Fruit fly (Drosophila melanogaster) whole organism: ENCODE measurements around the gene Atpalpha.

Experiments
- CG8478 ChIP-seq: fragments of >200 bp; optimal IDR thresholded peaks from 2 replicates; lab custom pipeline; 2018; ENCODE audit warnings: inconsistent platforms
- Dll ChIP-seq: fragments of >200 bp; optimal IDR thresholded peaks from 2 replicates; lab custom pipeline; 2017
- EcR ChIP-seq, 2 experiments: fragments of >200 bp; optimal IDR thresholded peaks; 2 replicates each; lab custom pipeline; 2017; ENCODE audit warnings: missing biosample characterization in 2 of 2, missing genetic modification characterization in 2 of 2, missing genetic modification reagents in 2 of 2
- pan ChIP-seq: fragments of >200 bp; optimal IDR thresholded peaks from 2 replicates; lab custom pipeline; 2017
- psq ChIP-seq: fragments of >200 bp; optimal IDR thresholded peaks from 2 replicates; lab custom pipeline; 2017
- usp ChIP-seq: fragments of >200 bp; optimal IDR thresholded peaks from 2 replicates; lab custom pipeline; 2017; ENCODE audit warnings: missing biosample characterization, missing genetic modification characterization, mixed read lengths

The Atpalpha gene

DNA sequence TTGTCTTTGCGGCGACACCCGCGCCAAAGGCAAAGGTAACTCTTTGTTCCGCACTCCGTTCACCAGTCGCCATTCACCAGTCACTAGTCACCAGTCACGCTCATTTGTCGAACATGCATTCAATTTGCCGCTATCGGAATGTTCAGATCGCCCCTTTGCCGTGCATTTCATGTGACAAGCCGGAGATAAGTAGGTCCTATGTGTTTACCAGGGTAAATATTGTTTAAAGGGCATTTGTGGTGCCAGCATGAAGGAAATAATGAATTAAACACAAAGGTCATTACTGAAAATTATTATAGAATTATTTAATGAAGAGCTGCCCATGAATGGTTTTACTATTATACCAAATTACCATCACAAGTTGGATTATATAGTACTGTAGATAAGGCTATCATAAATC, 52.6 kb downstream of the Atpalpha start:
- TF ChIP-seq usp (no peak), psq (lab: Kevin White, UChicago) (no peak), CG8478 (lab: Kevin White, UChicago) (no peak), EcR (GFP tag; optimal IDR thresholded peaks at IDR 0.05; lab: Kevin White, UChicago) (no peak), Dll (lab: Kevin White, UChicago) (no peak), pan (lab: Kevin White, UChicago) (no peak)

DNA sequence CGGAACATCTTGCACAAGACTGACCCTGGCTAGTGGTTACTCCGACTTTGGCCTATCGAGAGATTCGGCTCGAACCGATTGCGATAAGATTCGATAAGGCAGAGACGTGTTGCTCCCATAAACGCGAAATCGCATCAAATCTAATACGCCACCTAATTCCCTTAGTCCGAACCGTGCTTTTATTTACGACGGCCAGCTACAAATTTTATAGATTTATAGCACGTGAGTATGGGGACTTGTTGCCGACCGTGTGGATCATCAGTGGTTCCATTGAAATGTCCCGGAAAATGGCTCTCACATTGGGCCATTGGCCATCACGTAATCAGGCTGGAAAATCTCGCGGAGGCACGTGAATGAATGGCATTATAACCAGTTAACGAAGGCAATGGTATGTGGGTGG, 58.5 kb downstream of the Atpalpha start, which contains the start of gene Alp5:
TSS of gene Alp5 (minus strand) at position 24 of the 400 bp plus-strand sequence.
- TF ChIP-seq psq (lab: Kevin White, UChicago) (no peak), usp (no peak), pan (lab: Kevin White, UChicago) (no peak), CG8478 (lab: Kevin White, UChicago) (no peak), EcR (GFP tag; optimal IDR thresholded peaks at IDR 0.05; lab: Kevin White, UChicago) (no peak), Dll (lab: Kevin White, UChicago) (no peak)

DNA sequence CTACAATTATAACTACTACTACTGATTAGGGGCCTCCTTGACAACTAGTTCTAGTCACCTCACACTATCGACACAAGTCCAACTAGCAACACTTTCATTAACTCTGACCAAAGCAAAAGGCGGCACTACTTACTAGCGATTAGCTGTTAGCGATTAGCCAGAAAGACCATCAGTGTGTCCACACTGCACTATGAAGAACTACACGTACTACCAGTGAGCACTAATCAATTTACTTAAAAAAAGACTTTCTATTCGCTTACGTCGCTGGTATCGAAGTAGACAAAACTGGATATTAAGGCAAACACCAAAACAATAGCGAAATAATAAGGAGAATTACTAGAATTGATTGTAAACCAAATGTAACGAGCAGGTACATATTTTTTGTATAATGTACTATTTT, 65.3 kb downstream of the Atpalpha start:
- TF ChIP-seq usp (no peak), CG8478 (lab: Kevin White, UChicago) (no peak), Dll (lab: Kevin White, UChicago) (no peak), EcR (GFP tag; optimal IDR thresholded peaks at IDR 0.05; lab: Kevin White, UChicago) (no peak), psq (lab: Kevin White, UChicago) (no peak), pan (lab: Kevin White, UChicago) (no peak)

DNA sequence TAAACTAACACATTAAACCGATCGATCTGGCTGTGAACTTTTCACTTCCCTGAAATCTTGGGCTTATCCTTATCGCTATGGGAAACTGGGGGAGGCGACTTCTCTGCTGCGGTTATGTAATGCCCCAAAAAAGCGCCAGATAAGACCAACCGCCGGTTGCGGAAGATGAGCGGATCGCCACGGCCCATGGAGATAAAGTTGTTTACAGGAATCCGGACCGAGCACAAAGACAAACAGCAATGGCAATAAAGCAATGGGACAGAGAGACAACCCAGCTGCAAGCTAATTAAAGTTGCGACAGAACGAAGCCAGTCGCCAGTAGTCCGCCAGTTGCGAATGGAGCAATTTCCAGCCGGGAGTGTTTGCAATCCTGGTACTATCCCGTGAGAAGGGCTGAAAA, 67.1 kb downstream of the Atpalpha start, which contains the start of gene CG5697:
TSS of gene CG5697 (plus strand) at position 314 of the 400 bp plus-strand sequence.
- TF ChIP-seq Dll (lab: Kevin White, UChicago): no peak

DNA sequence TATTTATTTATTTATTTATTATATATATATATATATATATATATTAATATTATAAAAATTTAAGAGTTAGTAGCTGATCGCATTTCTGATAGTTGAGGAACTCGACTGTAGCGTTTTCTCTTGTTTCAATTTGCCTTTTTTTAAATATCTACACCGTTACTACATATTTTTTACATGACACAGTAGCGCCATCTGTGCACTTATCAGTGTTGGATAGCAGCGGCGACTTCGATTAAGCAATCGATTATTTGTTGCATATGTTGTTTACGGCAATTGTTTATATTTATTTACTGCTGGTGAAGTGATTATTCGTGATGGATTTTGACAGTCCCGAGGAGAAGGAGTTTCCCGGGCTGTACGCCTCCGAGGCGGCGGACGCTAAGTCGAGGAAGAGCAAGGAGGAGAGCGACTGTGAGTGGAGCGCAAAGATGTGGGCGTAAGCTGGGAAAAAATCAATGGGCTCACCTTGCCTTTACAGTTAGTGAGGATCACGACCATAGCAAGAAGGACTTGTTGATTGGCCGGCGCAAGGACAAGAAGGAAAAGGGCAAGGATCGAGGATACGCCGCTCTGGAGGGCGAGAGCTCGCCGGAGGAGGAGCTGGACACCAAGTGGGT, 69.1 kb downstream of the Atpalpha start, which contains the start of gene Rlip:
TSS of gene Rlip (plus strand) at position 221 of the 617 bp plus-strand sequence.
- TF ChIP-seq CG8478 (lab: Kevin White, UChicago) (no peak), usp (no peak), psq (lab: Kevin White, UChicago) (no peak), EcR (GFP tag; optimal IDR thresholded peaks at IDR 0.05; lab: Kevin White, UChicago) (no peak), Dll (lab: Kevin White, UChicago) (no peak), pan (lab: Kevin White, UChicago) (no peak)

DNA sequence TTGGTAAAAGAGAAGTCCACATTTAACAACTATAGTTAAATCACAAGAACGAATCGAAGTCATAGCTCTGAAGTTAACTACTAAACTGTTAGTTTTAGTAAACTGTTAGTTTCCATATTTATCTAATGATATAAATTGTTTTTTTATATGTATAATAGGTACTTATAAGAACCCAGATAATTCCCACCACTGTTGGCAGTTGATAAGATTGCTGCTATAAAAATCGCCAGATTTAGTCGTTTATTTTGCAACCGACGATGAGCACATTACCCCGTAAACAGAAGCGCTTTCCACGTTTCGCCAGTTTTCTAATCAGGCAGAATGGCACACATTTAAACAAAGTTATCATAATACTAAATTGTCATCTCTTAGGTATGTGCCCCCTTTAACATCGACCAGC, 70.6 kb downstream of the Atpalpha start:
- TF ChIP-seq EcR (GFP tag; optimal IDR thresholded peaks at IDR 0.05; lab: Kevin White, UChicago): no peak
- no peak for TF ChIP-seq pan (lab: Kevin White, UChicago)
- no peak for TF ChIP-seq usp
- TF ChIP-seq CG8478 (lab: Kevin White, UChicago): no peak
- TF ChIP-seq Dll (lab: Kevin White, UChicago): no peak
- no peak for TF ChIP-seq psq (lab: Kevin White, UChicago)

DNA sequence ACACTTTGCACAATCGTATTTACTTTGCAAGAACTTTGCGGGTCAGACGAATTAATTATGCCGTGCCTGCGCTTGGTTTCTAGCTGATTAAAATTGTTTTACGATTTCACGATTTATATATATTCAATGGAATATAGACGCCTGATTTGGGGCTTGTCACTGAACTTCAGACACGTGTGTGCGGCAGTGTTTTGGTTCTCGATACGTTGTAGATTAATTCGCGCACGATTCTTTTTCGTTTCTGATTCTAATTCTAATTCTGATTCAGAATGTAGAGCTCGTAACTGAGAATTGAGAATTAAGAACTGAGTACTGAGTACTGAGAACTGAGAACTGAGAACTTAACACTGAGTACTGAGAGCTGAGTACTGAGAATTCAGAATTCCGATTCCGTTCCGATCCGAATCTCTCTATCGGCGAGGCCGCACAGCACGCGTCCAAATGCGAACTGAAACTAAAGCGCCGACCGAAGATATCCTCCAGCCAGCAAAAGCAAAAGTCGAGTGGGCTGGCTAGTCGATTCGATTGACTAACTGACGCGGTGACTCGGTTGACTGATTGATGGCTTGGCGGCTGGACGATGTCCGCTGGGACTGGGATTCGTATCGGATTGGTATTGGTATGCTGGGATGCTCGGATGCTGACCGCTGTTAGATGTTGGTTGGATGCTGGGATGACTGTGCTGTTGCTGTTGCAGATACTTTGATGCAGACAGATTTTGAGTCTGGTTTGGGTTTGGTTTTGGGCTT, 74.4 kb downstream of the Atpalpha start:
- TF ChIP-seq EcR (GFP tag; optimal IDR thresholded peaks at IDR 0.05; lab: Kevin White, UChicago) (no peak), CG8478 (lab: Kevin White, UChicago) (no peak), Dll (lab: Kevin White, UChicago) (no peak), pan (lab: Kevin White, UChicago) (no peak), usp (no peak), psq (lab: Kevin White, UChicago) (no peak)

DNA sequence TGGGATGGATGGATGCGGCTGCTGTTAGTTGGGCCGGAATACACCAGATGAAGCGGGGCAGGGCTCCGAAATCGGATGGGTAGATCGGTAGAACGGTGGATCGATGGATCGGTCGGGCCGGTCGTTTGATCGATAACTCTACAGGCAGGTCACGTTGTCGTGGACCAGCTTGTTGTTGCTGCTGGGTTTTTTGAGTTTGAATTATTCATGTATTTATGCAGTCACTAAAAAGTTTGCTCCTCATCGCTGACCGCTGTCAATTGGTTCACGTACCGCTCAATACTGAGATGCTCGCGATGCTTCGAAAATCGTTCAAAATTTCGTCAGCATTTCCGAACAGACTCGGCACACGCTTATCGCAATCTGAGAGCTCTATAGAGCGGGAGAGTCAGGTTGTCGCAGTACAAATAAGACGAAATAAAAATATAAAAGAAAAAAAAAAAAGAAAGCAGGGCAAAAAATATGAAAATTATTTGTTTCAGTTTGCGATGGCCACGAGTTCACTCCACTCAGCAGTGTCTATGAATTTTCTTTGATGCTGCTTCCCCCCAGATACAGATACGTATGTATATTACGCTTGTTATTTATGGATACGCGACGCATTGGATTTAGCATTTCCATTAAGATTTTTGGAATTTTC, 75.5 kb downstream of the Atpalpha start, which contains the start of gene peg:
TSS of gene peg (minus strand) at position 262 of the 640 bp plus-strand sequence.
- no peak for TF ChIP-seq EcR (GFP tag; optimal IDR thresholded peaks at IDR 0.05; lab: Kevin White, UChicago)
- TF ChIP-seq Dll (lab: Kevin White, UChicago): no peak
- no peak for TF ChIP-seq CG8478 (lab: Kevin White, UChicago)
- no peak for TF ChIP-seq pan (lab: Kevin White, UChicago)
- TF ChIP-seq psq (lab: Kevin White, UChicago): no peak
- no peak for TF ChIP-seq usp

DNA sequence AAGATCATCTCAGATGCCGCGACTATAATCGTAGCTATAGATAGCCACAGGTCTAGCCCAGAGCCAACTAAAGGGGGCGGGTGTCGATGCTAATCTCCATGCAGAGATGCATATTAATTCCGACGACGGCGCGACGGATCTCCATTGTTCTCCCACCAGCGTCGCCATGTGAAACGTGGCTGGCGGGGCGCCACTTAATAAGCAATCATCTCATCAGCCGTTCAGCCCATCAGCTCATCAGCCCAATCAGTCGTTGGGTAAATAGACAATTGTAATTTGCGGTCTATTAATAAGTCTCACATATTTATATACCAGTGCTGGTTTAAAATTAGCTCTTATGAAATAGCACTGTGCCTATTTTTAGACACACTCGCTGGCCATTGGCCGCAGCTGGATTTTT, 77.0 kb downstream of the Atpalpha start:
- TF ChIP-seq psq (lab: Kevin White, UChicago): no peak
- no peak for TF ChIP-seq CG8478 (lab: Kevin White, UChicago)
- no peak for TF ChIP-seq usp
- TF ChIP-seq Dll (lab: Kevin White, UChicago): no peak
- TF ChIP-seq EcR (GFP tag; optimal IDR thresholded peaks at IDR 0.05; lab: Kevin White, UChicago): no peak
- no peak for TF ChIP-seq pan (lab: Kevin White, UChicago)
